Worm (Caenorhabditis elegans) whole organism, L1 larva: ENCODE results near the gene gtf-2E1.
A peak's percentile ranks its signal among the peaks of the same experiment; 100 is the strongest.

Source experiments
- C34B4.2 ChIP-seq: sonication (generic microtip); optimal IDR thresholded peaks from 2 replicates; lab custom pipeline; 2017; ENCODE audit warnings: mild to moderate bottlenecking, missing genetic modification characterization, missing compliant biosample characterization
- aha-1 ChIP-seq: fragments of 150-350 bp; optimal IDR thresholded peaks from 2 replicates; lab custom pipeline; 2014; ENCODE audit warnings: missing biosample characterization, missing genetic modification characterization
- blmp-1 ChIP-seq: fragments of 150-350 bp; optimal IDR thresholded peaks from 2 replicates; lab custom pipeline; 2014; ENCODE audit warnings: missing biosample characterization, missing genetic modification characterization
- dpl-1 ChIP-seq, 3 experiments: fragments of 150-350 bp in 2 of 3; sonication (generic microtip) in 1 of 3; optimal IDR thresholded peaks; 2 replicates each; lab custom pipeline; 2014 to 2017; ENCODE audit warnings: missing biosample characterization in 3 of 3, missing genetic modification characterization in 3 of 3, missing genetic modification reagents in 3 of 3
- dsc-1 ChIP-seq: sonication (generic microtip); optimal IDR thresholded peaks from 2 replicates; lab custom pipeline; 2016; ENCODE audit warnings: mild to moderate bottlenecking, missing genetic modification characterization, missing compliant biosample characterization
- efl-1 ChIP-seq, 4 experiments: fragments of 150-350 bp; optimal IDR thresholded peaks in 3 of 4; peaks in 1 of 4; 1 replicate in 1 of 4; 2 replicates in 3 of 4; lab custom pipeline; 2014; ENCODE audit warnings: missing biosample characterization in 2 of 4, missing genetic modification characterization in 2 of 4, missing genetic modification reagents in 2 of 4
- egl-27 ChIP-seq, 2 experiments: fragments of 150-350 bp in 1 of 2; sonication (generic microtip); optimal IDR thresholded peaks; 3 replicates each; lab custom pipeline; 2017 to 2018; ENCODE audit warnings: missing biosample characterization in 2 of 2, missing genetic modification characterization in 2 of 2, missing genetic modification reagents in 2 of 2
- elt-2 ChIP-seq: sonication (generic microtip); optimal IDR thresholded peaks from 2 replicates; lab custom pipeline; 2016; ENCODE audit warnings: missing genetic modification characterization, mild to moderate bottlenecking, inconsistent platforms, missing compliant biosample characterization, missing genetic modification reagents
- elt-3 ChIP-seq, 6 experiments: fragments of 150-350 bp in 1 of 6; sonication (generic microtip); optimal IDR thresholded peaks; 2 replicates each; lab custom pipeline; 2017 to 2018; ENCODE audit warnings: missing biosample characterization in 6 of 6, missing genetic modification characterization in 6 of 6, inconsistent platforms in 1 of 6
- fkh-10 ChIP-seq: sonication (generic microtip); optimal IDR thresholded peaks from 2 replicates; lab custom pipeline; 2017; ENCODE audit warnings: missing biosample characterization, missing genetic modification reagents, missing genetic modification characterization
- fkh-4 ChIP-seq: sonication (generic microtip); optimal IDR thresholded peaks from 2 replicates; lab custom pipeline; 2016; ENCODE audit warnings: missing compliant biosample characterization, missing genetic modification characterization, borderline replicate concordance
- fkh-8 ChIP-seq: sonication (generic microtip); optimal IDR thresholded peaks from 2 replicates; lab custom pipeline; 2016; ENCODE audit warnings: mild to moderate bottlenecking, missing genetic modification characterization, missing compliant biosample characterization
- hlh-17 ChIP-seq: fragments of 200-800 bp; sonication (Bioruptor generic); optimal IDR thresholded peaks from 2 replicates; lab custom pipeline; 2018; ENCODE audit warnings: missing genetic modification characterization, mild to moderate bottlenecking, missing compliant biosample characterization, moderate library complexity, borderline replicate concordance
- hlh-4 ChIP-seq: sonication (generic microtip); optimal IDR thresholded peaks from 2 replicates; lab custom pipeline; 2016; ENCODE audit warnings: mild to moderate bottlenecking, missing genetic modification characterization, missing compliant biosample characterization
- lin-15B ChIP-seq: fragments of 150-350 bp; sonication (generic microtip); optimal IDR thresholded peaks from 3 replicates; lab custom pipeline; 2014; ENCODE audit warnings: missing biosample characterization, missing genetic modification characterization
- lin-35 ChIP-seq, 2 experiments: fragments of 150-350 bp; optimal IDR thresholded peaks; 2 replicates each; lab custom pipeline; 2014; ENCODE audit warnings: missing biosample characterization in 2 of 2, missing genetic modification characterization in 2 of 2, missing genetic modification reagents in 2 of 2
- mab-9 ChIP-seq: fragments of 200-800 bp; sonication (Bioruptor generic); IDR thresholded peaks from 2 replicates; pipeline ENCODE4 v1.3.6; 2022; ENCODE audit warnings: missing genetic modification reagents, missing genetic modification characterization, missing compliant biosample characterization
- mep-1 ChIP-seq: fragments of 150-350 bp; optimal IDR thresholded peaks from 2 replicates; lab custom pipeline; 2014; ENCODE audit warnings: missing biosample characterization, missing genetic modification characterization
- nhr-237 ChIP-seq: fragments of 150-350 bp; optimal IDR thresholded peaks from 2 replicates; lab custom pipeline; 2014; ENCODE audit warnings: missing biosample characterization, missing genetic modification characterization
- nhr-47 ChIP-seq: sonication (generic microtip); optimal IDR thresholded peaks from 2 replicates; lab custom pipeline; 2016; ENCODE audit warnings: mild to moderate bottlenecking, missing genetic modification characterization, moderate library complexity, missing compliant biosample characterization
- nhr-71 ChIP-seq: sonication (generic microtip); optimal IDR thresholded peaks from 2 replicates; lab custom pipeline; 2016; ENCODE audit warnings: mild to moderate bottlenecking, missing genetic modification characterization, moderate library complexity, missing compliant biosample characterization
- nhr-76 ChIP-seq: sonication (generic microtip); optimal IDR thresholded peaks from 2 replicates; lab custom pipeline; 2017; ENCODE audit warnings: missing biosample characterization, missing genetic modification characterization
- nhr-77 ChIP-seq: fragments of 150-350 bp; optimal IDR thresholded peaks from 2 replicates; lab custom pipeline; 2014; ENCODE audit warnings: missing biosample characterization, missing genetic modification characterization
- nhr-84 ChIP-seq: sonication (generic microtip); optimal IDR thresholded peaks from 2 replicates; lab custom pipeline; 2017; ENCODE audit warnings: missing biosample characterization, missing genetic modification characterization
- nhr-90 ChIP-seq: sonication (generic microtip); optimal IDR thresholded peaks from 2 replicates; lab custom pipeline; 2016; ENCODE audit warnings: mild to moderate bottlenecking, missing genetic modification characterization, missing compliant biosample characterization; ENCODE audit not compliant: poor library complexity
- pag-3 ChIP-seq: sonication (generic microtip); optimal IDR thresholded peaks from 2 replicates; lab custom pipeline; 2017; ENCODE audit warnings: missing genetic modification characterization, mild to moderate bottlenecking, missing compliant biosample characterization, antibody characterized with exemption, borderline replicate concordance; ENCODE audit not compliant: insufficient read depth
- pax-3 ChIP-seq: fragments of 200-800 bp; sonication (Bioruptor generic); optimal IDR thresholded peaks from 2 replicates; lab custom pipeline; 2018; ENCODE audit warnings: mild to moderate bottlenecking, missing genetic modification characterization, moderate library complexity, missing compliant biosample characterization
- rnt-1 ChIP-seq: sonication (generic microtip); optimal IDR thresholded peaks from 2 replicates; lab custom pipeline; 2016; ENCODE audit warnings: mild to moderate bottlenecking, missing genetic modification characterization, moderate library complexity, missing compliant biosample characterization
- sup-37 ChIP-seq: fragments of 200-800 bp; sonication (Bioruptor generic); optimal IDR thresholded peaks from 2 replicates; lab custom pipeline; 2018; ENCODE audit warnings: mild to moderate bottlenecking, missing genetic modification characterization, missing compliant biosample characterization
- unc-30 ChIP-seq: sonication (generic microtip); optimal IDR thresholded peaks from 2 replicates; lab custom pipeline; 2017; ENCODE audit warnings: missing biosample characterization, missing genetic modification characterization
- ztf-11 ChIP-seq, 2 experiments: sonication (generic microtip); optimal IDR thresholded peaks; 2 replicates each; lab custom pipeline; 2016 to 2017; ENCODE audit warnings: missing genetic modification characterization in 2 of 2, missing biosample characterization in 1 of 2, missing compliant biosample characterization in 1 of 2

Gene gtf-2E1

DNA sequence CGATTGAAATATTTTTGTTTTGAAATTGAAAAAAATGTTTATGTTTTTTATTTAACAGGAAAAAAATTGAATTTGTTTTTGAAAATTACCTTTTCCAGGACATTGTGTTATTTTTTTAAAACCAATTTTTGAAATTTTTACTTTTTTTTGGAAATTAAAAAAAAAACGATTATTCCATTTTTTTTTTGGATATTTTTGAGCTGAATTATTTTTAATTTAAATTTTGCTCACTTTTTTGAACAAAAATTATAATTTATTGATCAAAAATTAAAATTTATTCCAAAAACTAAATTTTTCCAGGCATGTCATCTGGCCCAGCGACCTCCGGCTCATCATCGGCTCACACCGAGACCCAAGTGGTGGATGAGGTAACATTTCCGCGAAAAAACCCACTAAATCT lies at the start of gene gtf-2E1:
TSS of gene gtf-2E1 (plus strand) at position 301 of the 400 bp plus-strand sequence.
- TF ChIP-seq ztf-11 (tag; optimal IDR thresholded peaks at IDR 0.05; lab: Kevin White, UChicago) (no peak), nhr-77 (tag; lab: Kevin White, UChicago) (no peak)

- TF ChIP-seq nhr-90 (tag; lab: Kevin White, UChicago) (no peak), nhr-47 (tag; lab: Kevin White, UChicago) (no peak), ztf-11 (tag; optimal IDR thresholded peaks at IDR 0.05; lab: Kevin White, UChicago) (no peak), unc-30 (tag; lab: Kevin White, UChicago) (no peak), dsc-1 (peak; percentile 15), rnt-1 (tag; lab: Kevin White, UChicago) (no peak), fkh-8 (tag; lab: Kevin White, UChicago) (no peak), nhr-237 (tag; lab: Kevin White, UChicago) (no peak)
Measured at ce11 chrIV:17206745-17207144, 48.4 kb upstream of the gtf-2E1 start, which contains the start of gene cnnm-1. TSS of gene cnnm-1 (minus strand) at chrIV:17206845.

ce11 chrIV:17207864-17208263 lies 47.2 kb upstream of the gtf-2E1 start:
- TF ChIP-seq elt-2 (peak; percentile 4), hlh-17 (GFP tag; lab: Kevin White, UChicago) (no peak)

DNA sequence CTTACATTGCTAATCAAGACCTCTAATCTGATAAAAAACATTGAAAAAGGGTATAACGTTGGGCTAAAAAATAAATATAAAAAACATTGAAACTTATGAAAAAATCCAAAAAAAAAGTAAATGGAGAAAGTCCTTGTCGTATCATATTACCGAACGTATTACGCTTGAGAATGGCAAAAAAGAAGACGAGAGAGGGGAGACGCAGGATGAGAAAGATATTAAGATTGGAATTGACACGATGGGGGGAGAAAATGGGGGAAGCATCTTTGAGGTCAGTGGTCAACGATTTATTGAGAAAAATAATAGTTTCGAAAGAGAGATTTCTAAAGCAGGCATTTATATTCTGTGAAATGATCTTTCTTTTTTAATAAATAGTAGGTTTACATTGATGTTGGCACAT lies 45.8 kb upstream of the gtf-2E1 start:
- TF ChIP-seq dsc-1: peak; percentile 26
- no peak for TF ChIP-seq lin-15B (tag; lab: Kevin White, UChicago)
- no peak for TF ChIP-seq dpl-1 (GFP tag; optimal IDR thresholded peaks at IDR 0.05; lab: Kevin White, UChicago)
- TF ChIP-seq hlh-4: no peak
- TF ChIP-seq mep-1 (tag; lab: Kevin White, UChicago): peak; percentile 24
- TF ChIP-seq C34B4.2 (tag; lab: Kevin White, UChicago): no peak
- TF ChIP-seq mab-9 (GFP tag; lab: Robert Waterston, UW): no peak
- TF ChIP-seq blmp-1 (tag; lab: Kevin White, UChicago): peak; percentile 75
- TF ChIP-seq nhr-71 (tag; lab: Kevin White, UChicago): peak; percentile 13
- TF ChIP-seq nhr-76: no peak
- TF ChIP-seq aha-1: no peak
- no peak for TF ChIP-seq fkh-4
- TF ChIP-seq pag-3 (tag; lab: Kevin White, UChicago): peak; percentile 73
- no peak for TF ChIP-seq egl-27 (tag; optimal IDR thresholded peaks at IDR 0.05; lab: Kevin White, UChicago)
- no peak for TF ChIP-seq pax-3 (tag; lab: Kevin White, UChicago)
- no peak for TF ChIP-seq sup-37 (GFP tag; lab: Kevin White, UChicago)
- no peak for TF ChIP-seq nhr-84

ce11 chrIV:17210754-17211153 lies 44.3 kb upstream of the gtf-2E1 start:
- peak in 1 of 2 experiments; percentile 6 for TF ChIP-seq lin-35 (GFP tag; optimal IDR thresholded peaks at IDR 0.05; lab: Kevin White, UChicago)
- TF ChIP-seq blmp-1 (tag; lab: Kevin White, UChicago): peak; percentile 78
- peak in 1 of 6 experiments; percentile 50 for TF ChIP-seq elt-3 (tag; optimal IDR thresholded peaks at IDR 0.05; lab: Kevin White, UChicago)
- peak; percentile 17 to 19 for TF ChIP-seq efl-1 (optimal IDR thresholded peaks at IDR 0.05; lab: Kevin White, UChicago)
- no peak for TF ChIP-seq efl-1 (GFP tag; optimal IDR thresholded peaks at IDR 0.05 in 1 of 2; lab: Kevin White, UChicago)
- no peak for TF ChIP-seq hlh-17 (GFP tag; lab: Kevin White, UChicago)
- peak; percentile 44 for TF ChIP-seq pag-3 (tag; lab: Kevin White, UChicago)
- TF ChIP-seq dpl-1 (GFP tag; optimal IDR thresholded peaks at IDR 0.05; lab: Kevin White, UChicago): peak in 1 of 3 experiments; percentile 0
- no peak for TF ChIP-seq fkh-10 (GFP tag; lab: Kevin White, UChicago)
